Fruit fly (Drosophila melanogaster): Measurements from ENCODE around the gene CG43394.

CG43394 gene

dm6 chr2L:8156682-8157081 is 11.1 kb downstream of the CG43394 start (continued):
- TF ChIP-seq Oli (tag; optimal IDR thresholded peaks at IDR 0.05) (peak; percentile 21), CG14014 (GFP tag; IDR thresholded peaks at IDR 0.05) (peak; percentile 67), CG1529 (GFP tag; optimal IDR thresholded peaks at IDR 0.05) (no peak), eve (GFP tag; optimal IDR thresholded peaks at IDR 0.05) (no peak), nom (GFP tag; optimal IDR thresholded peaks at IDR 0.05) (peak; percentile 4), pfk (GFP tag; optimal IDR thresholded peaks at IDR 0.05) (no peak), kni (GFP tag; optimal IDR thresholded peaks at IDR 0.05) (peak; percentile 10), tgo (GFP tag; IDR thresholded peaks at IDR 0.05) (peak; percentile 18; the same call in 1 of the 3 replicates), CG10959 (GFP tag; IDR thresholded peaks at IDR 0.05) (no peak), Neu2 (GFP tag; optimal IDR thresholded peaks at IDR 0.05; ENCODE audit: borderline replicate concordance) (no peak), HHEX (GFP tag; optimal IDR thresholded peaks at IDR 0.05) (peak; percentile 67), CG15479 (GFP tag; optimal IDR thresholded peaks at IDR 0.05) (peak; percentile 48), CG4360 (GFP tag; IDR thresholded peaks at IDR 0.05) (peak; percentile 30; the same call in 1 of the 2 replicates), CG14050 (GFP tag; IDR thresholded peaks at IDR 0.05) (peak; percentile 65), Mes4 (GFP tag; optimal IDR thresholded peaks at IDR 0.05) (peak; percentile 34), btn (GFP tag; optimal IDR thresholded peaks at IDR 0.05) (peak; percentile 21), vnd (GFP tag; IDR thresholded peaks at IDR 0.05; ENCODE audit: partially characterized antibody) (no peak), CG15601 (tag; optimal IDR thresholded peaks at IDR 0.05) (no peak), CG14860 (GFP tag; IDR thresholded peaks at IDR 0.05; ENCODE audit: partially characterized antibody) (peak; percentile 13; the same call in 1 of the 3 replicates), tll (GFP tag; optimal IDR thresholded peaks at IDR 0.05) (no peak), ash1 (GFP tag; optimal IDR thresholded peaks at IDR 0.05) (no peak), CG12155 (GFP tag; optimal IDR thresholded peaks at IDR 0.05) (peak; percentile 54), chinmo (GFP tag; IDR thresholded peaks at IDR 0.05; ENCODE audit: partially characterized antibody) (no peak), CG3281 (GFP tag; optimal IDR thresholded peaks at IDR 0.05) (peak; percentile 82), toy (GFP tag; IDR thresholded peaks at IDR 0.05) (no peak), Hr78 (GFP tag; optimal IDR thresholded peaks at IDR 0.05) (no peak), CG7357 (GFP tag; IDR thresholded peaks at IDR 0.05) (no peak), CG10431 (GFP tag; optimal IDR thresholded peaks at IDR 0.05) (no peak), Mad (GFP tag; optimal IDR thresholded peaks at IDR 0.05) (peak; percentile 71), fd3F (GFP tag; optimal IDR thresholded peaks at IDR 0.05) (peak; percentile 40), CG11093 (GFP tag; IDR thresholded peaks at IDR 0.05) (peak; percentile 53; the same call in 2 of the 3 replicates), gem (tag; optimal IDR thresholded peaks at IDR 0.05) (peak; percentile 80), nerfin-2 (GFP tag; IDR thresholded peaks at IDR 0.05; ENCODE audit: partially characterized antibody) (no peak), Scr (GFP tag; IDR thresholded peaks at IDR 0.05; ENCODE audit: partially characterized antibody) (no peak), ATbp (GFP tag; optimal IDR thresholded peaks at IDR 0.05) (no peak), mam (GFP tag; optimal IDR thresholded peaks at IDR 0.05) (peak; percentile 81), dmrt99B (tag; optimal IDR thresholded peaks at IDR 0.05) (peak; percentile 68), Opbp (GFP tag; IDR thresholded peaks at IDR 0.05; ENCODE audit: partially characterized antibody) (no peak), CG9727 (GFP tag; optimal IDR thresholded peaks at IDR 0.05) (peak; percentile 70), her (GFP tag; optimal IDR thresholded peaks at IDR 0.05) (peak; percentile 47), CG12104 (GFP tag; optimal IDR thresholded peaks at IDR 0.05) (peak; percentile 36), CG17802 (tag; optimal IDR thresholded peaks at IDR 0.05) (no peak), Xbp1 (GFP tag; optimal IDR thresholded peaks at IDR 0.05) (peak; percentile 79), CG30020 (tag; optimal IDR thresholded peaks at IDR 0.05) (peak; percentile 39), CG4707 (GFP tag; optimal IDR thresholded peaks at IDR 0.05) (no peak), B-H1 (GFP tag; IDR thresholded peaks at IDR 0.05) (peak; percentile 60; the same call in 1 of the 3 replicates), Dp (GFP tag; optimal IDR thresholded peaks at IDR 0.05) (peak; percentile 33), zf30C (GFP tag; optimal IDR thresholded peaks at IDR 0.05) (no peak), sr (GFP tag; IDR thresholded peaks at IDR 0.05) (no peak)

All from whole organism, embryonic.